Worm (Caenorhabditis elegans): ENCODE results near the gene lurp-4.
"Not testable (repeated sequence)": the region's sequence is repeated elsewhere in the genome, so short reads cannot be mapped to it uniquely, and the experiment has no call there.

Gene lurp-4

ce11 chrV:13130439-13130840 lies 38.0 kb downstream of the lurp-4 start:
- peak; percentile 70 for TF ChIP-seq ceh-83 (GFP tag; optimal IDR thresholded peaks at IDR 0.05)
- TF ChIP-seq nhr-76 (tag; optimal IDR thresholded peaks at IDR 0.05): no peak
- TF ChIP-seq bed-3 (GFP tag; optimal IDR thresholded peaks at IDR 0.05): no peak
- TF ChIP-seq elt-1 (tag; optimal IDR thresholded peaks at IDR 0.05; ENCODE audit: borderline replicate concordance, insufficient read depth): no peak
- peak; percentile 49 for TF ChIP-seq M03D4.4 (tag; optimal IDR thresholded peaks at IDR 0.05)
- peak; percentile 30 for TF ChIP-seq drap-1 (GFP tag; optimal IDR thresholded peaks at IDR 0.05)
- no peak for TF ChIP-seq ceh-43 (GFP tag; optimal IDR thresholded peaks at IDR 0.05)
- TF ChIP-seq zip-8 (tag; optimal IDR thresholded peaks at IDR 0.05): no peak
- TF ChIP-seq hlh-1 (tag; optimal IDR thresholded peaks at IDR 0.05): peak; percentile 80
- no peak for TF ChIP-seq lin-13 (tag; optimal IDR thresholded peaks at IDR 0.05)
- peak; percentile 18 for TF ChIP-seq nhr-237 (tag; optimal IDR thresholded peaks at IDR 0.05)
- TF ChIP-seq sptf-1 (tag; optimal IDR thresholded peaks at IDR 0.05): peak; percentile 29
- TF ChIP-seq ham-2 (GFP tag; optimal IDR thresholded peaks at IDR 0.05): peak; percentile 54
- TF ChIP-seq unc-120 (tag; optimal IDR thresholded peaks at IDR 0.05; ENCODE audit: poor library complexity, severe bottlenecking): peak; percentile 91
- no peak for TF ChIP-seq elt-3 (tag; optimal IDR thresholded peaks at IDR 0.05)
- TF ChIP-seq mep-1 (tag; optimal IDR thresholded peaks at IDR 0.05): peak; percentile 33
- no peak for TF ChIP-seq mab-5 (tag; optimal IDR thresholded peaks at IDR 0.05)
- peak; percentile 54 for TF ChIP-seq ces-1 (GFP tag; optimal IDR thresholded peaks at IDR 0.05)
- peak; percentile 62 for TF ChIP-seq pha-4 (tag; optimal IDR thresholded peaks at IDR 0.05)
- TF ChIP-seq ceh-39 (tag; optimal IDR thresholded peaks at IDR 0.05): no peak

- no peak for TF ChIP-seq nhr-2 (tag; optimal IDR thresholded peaks at IDR 0.05)
- TF ChIP-seq ztf-11 (tag; optimal IDR thresholded peaks at IDR 0.05): no peak
- TF ChIP-seq sem-2 (GFP tag; optimal IDR thresholded peaks at IDR 0.05): no peak
- no peak for TF ChIP-seq elt-1 (tag; optimal IDR thresholded peaks at IDR 0.05; ENCODE audit: borderline replicate concordance, insufficient read depth)
- TF ChIP-seq lin-13 (tag; optimal IDR thresholded peaks at IDR 0.05): no peak
- TF ChIP-seq M03D4.4 (tag; optimal IDR thresholded peaks at IDR 0.05): no peak
- TF ChIP-seq ces-1 (GFP tag; optimal IDR thresholded peaks at IDR 0.05): no peak
Observed at ce11 chrV:13131487-13131886, 39.0 kb downstream of the lurp-4 start.

ce11 chrV:13133380-13133779 lies 40.9 kb downstream of the lurp-4 start, which contains the start of gene B0365.9:
B0365.9 (minus strand) TSS chrV:13133565.
- TF ChIP-seq sem-2 (GFP tag; optimal IDR thresholded peaks at IDR 0.05) (no peak), lin-32 (GFP tag; optimal IDR thresholded peaks at IDR 0.05) (no peak), ceh-83 (GFP tag; optimal IDR thresholded peaks at IDR 0.05) (no peak), nhr-28 (tag; optimal IDR thresholded peaks at IDR 0.05) (no peak), lsy-2 (tag; optimal IDR thresholded peaks at IDR 0.05) (no peak), elt-3 (tag; optimal IDR thresholded peaks at IDR 0.05) (no peak), lin-13 (tag; optimal IDR thresholded peaks at IDR 0.05) (no peak), ham-2 (GFP tag; optimal IDR thresholded peaks at IDR 0.05) (no peak), unc-62 (GFP tag; optimal IDR thresholded peaks at IDR 0.05) (no peak), elt-1 (tag; optimal IDR thresholded peaks at IDR 0.05; ENCODE audit: borderline replicate concordance, insufficient read depth) (no peak), bed-3 (GFP tag; optimal IDR thresholded peaks at IDR 0.05) (no peak), M03D4.4 (tag; optimal IDR thresholded peaks at IDR 0.05) (no peak), ceh-39 (tag; optimal IDR thresholded peaks at IDR 0.05) (no peak), nhr-237 (tag; optimal IDR thresholded peaks at IDR 0.05) (no peak), hlh-1 (tag; optimal IDR thresholded peaks at IDR 0.05) (no peak)

- TF ChIP-seq mls-2 (tag; optimal IDR thresholded peaks at IDR 0.05); ces-1 (GFP tag; optimal IDR thresholded peaks at IDR 0.05); sptf-1 (tag; optimal IDR thresholded peaks at IDR 0.05): not testable (repeated sequence)
Observed at ce11 chrV:13134786-13135185, 42.3 kb downstream of the lurp-4 start, which contains the start of gene clec-225. clec-225 (minus strand) TSS chrV:13134886.

- TF ChIP-seq sptf-1 (tag; optimal IDR thresholded peaks at IDR 0.05) (no peak), bed-3 (GFP tag; optimal IDR thresholded peaks at IDR 0.05) (no peak), zip-8 (tag; optimal IDR thresholded peaks at IDR 0.05) (no peak), lsy-2 (tag; optimal IDR thresholded peaks at IDR 0.05) (no peak), blmp-1 (tag; optimal IDR thresholded peaks at IDR 0.05) (no peak), ceh-43 (GFP tag; optimal IDR thresholded peaks at IDR 0.05) (no peak), cnd-1 (tag; optimal IDR thresholded peaks at IDR 0.05) (no peak), unc-62 (GFP tag; optimal IDR thresholded peaks at IDR 0.05) (no peak), M03D4.4 (tag; optimal IDR thresholded peaks at IDR 0.05) (no peak), drap-1 (GFP tag; optimal IDR thresholded peaks at IDR 0.05) (no peak)
Observed at ce11 chrV:13137955-13138354, 45.5 kb downstream of the lurp-4 start, which contains the start of gene clec-41. clec-41 (minus strand) TSS chrV:13138101.
